Worm (Caenorhabditis elegans) whole organism, L4/young adult: ENCODE measurements around the gene Y17G7B.3.

ENCODE experiments used
- W03F9.2 ChIP-seq: fragments of 150-350 bp; optimal IDR thresholded peaks from 2 replicates; lab custom pipeline; 2014; ENCODE audit warnings: missing biosample characterization, missing genetic modification characterization
- him-1 ChIP-seq: sonication (generic microtip); optimal IDR thresholded peaks from 2 replicates; lab custom pipeline; 2016; ENCODE audit warnings: missing genotype, missing genetic modification reagents, missing genetic modification characterization, missing compliant biosample characterization

DNA sequence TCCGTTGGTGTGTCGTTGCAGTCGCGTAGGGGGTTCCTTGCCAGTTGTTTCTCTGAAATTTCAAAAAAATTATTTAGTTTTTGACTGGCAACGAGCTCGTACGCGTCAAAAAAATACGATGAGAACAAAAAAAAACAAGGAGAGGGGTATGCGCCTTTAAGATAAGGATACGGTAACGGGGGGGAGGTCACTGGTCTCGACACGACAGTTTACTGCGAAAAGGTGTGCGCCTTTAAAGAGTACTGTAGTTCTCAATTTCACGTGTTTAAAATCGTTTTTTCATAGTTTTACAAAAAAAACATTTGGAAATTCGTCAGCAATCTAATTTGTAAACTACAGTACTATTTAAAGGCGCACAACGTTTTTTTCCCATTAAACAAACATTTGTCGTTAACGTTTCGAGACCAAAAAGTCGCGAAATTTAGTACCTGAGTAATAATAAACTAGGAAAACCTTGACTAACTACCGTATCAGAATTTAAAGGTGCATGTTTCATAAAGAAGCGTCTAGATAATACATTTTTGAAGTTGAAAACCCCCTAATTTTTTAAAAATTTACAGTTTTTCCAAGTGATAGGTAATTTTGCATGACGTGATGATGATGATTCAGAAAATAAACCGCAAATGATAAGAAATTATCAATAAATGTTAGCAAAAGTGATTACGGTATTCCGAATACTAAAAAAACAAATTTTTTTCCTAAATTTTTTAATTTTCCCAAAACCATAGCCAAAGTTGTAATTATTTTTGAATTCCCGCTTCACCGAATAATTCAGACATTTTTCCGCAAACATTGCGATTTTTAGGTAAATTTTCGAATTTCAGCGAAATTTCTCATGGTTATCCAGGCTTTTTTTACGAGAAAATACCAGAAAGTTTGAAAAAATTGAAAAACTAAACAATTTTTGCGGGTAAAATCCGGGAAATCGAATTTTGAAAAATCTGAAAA, 14.5 kb upstream of the Y17G7B.3 start:
- no peak for TF ChIP-seq him-1 (tag; lab: Kevin White, UChicago)
- TF ChIP-seq W03F9.2 (tag; lab: Kevin White, UChicago) = no peak
